Fruit fly (Drosophila melanogaster): Measurements from ENCODE around the gene Polr3C.

Polr3C gene

dm6 chr3R:12459879-12460522 is at the start of gene Polr3C, which contains the start of gene CG5961:
Polr3C (plus strand) TSS chr3R:12460414.
CG5961 (minus strand) TSS chr3R:12460294.
- TF ChIP-seq Scr (GFP tag; IDR thresholded peaks at IDR 0.05; ENCODE audit: partially characterized antibody): peak; percentile 17
- no peak for TF ChIP-seq CG14441 (GFP tag; IDR thresholded peaks at IDR 0.05)
- no peak for TF ChIP-seq fd102C (GFP tag; optimal IDR thresholded peaks at IDR 0.05)
- TF ChIP-seq CG5180 (GFP tag; optimal IDR thresholded peaks at IDR 0.05): no peak
- peak in 1 of 2 experiments; percentile 65 for TF ChIP-seq tll (GFP tag; optimal IDR thresholded peaks at IDR 0.05)
- TF ChIP-seq CG17186 (GFP tag; optimal IDR thresholded peaks at IDR 0.05): peak; percentile 26
- no peak for TF ChIP-seq inv (GFP tag; IDR thresholded peaks at IDR 0.05; ENCODE audit: partially characterized antibody)
- TF ChIP-seq CrebB (tag; optimal IDR thresholded peaks at IDR 0.05): no peak
- peak; percentile 13 for TF ChIP-seq CG30020 (tag; optimal IDR thresholded peaks at IDR 0.05)
- no peak for TF ChIP-seq CG16815 (GFP tag; optimal IDR thresholded peaks at IDR 0.05)
- TF ChIP-seq CG12659 (GFP tag; optimal IDR thresholded peaks at IDR 0.05): peak; percentile 35
- TF ChIP-seq YL-1 (GFP tag; optimal IDR thresholded peaks at IDR 0.05): peak; percentile 65
- peak; percentile 42 for TF ChIP-seq nmo (GFP tag; optimal IDR thresholded peaks at IDR 0.05)
- TF ChIP-seq CG11560 (tag; IDR thresholded peaks at IDR 0.05): peak; percentile 95
- peak; percentile 71 for TF ChIP-seq Dp (GFP tag; optimal IDR thresholded peaks at IDR 0.05)
- TF ChIP-seq pzg (GFP tag; optimal IDR thresholded peaks at IDR 0.05): peak; percentile 63
- peak; percentile 43; the same call in 1 of the 2 replicates for TF ChIP-seq unc-4 (GFP tag; IDR thresholded peaks at IDR 0.05; ENCODE audit: partially characterized antibody)
- peak in 1 of 2 experiments; percentile 38 for TF ChIP-seq insv (GFP tag; optimal IDR thresholded peaks at IDR 0.05)
- no peak for TF ChIP-seq CG15696 (tag; optimal IDR thresholded peaks at IDR 0.05)
- TF ChIP-seq CG13287 (GFP tag; IDR thresholded peaks at IDR 0.05; ENCODE audit: partially characterized antibody): peak; percentile 72
- peak; percentile 6 for TF ChIP-seq CG12391 (tag; optimal IDR thresholded peaks at IDR 0.05)
- no peak for TF ChIP-seq hkb (optimal IDR thresholded peaks at IDR 0.05)
- TF ChIP-seq hkb (GFP tag; IDR thresholded peaks at IDR 0.05): no peak
- peak; percentile 74 for TF ChIP-seq bigmax (GFP tag; optimal IDR thresholded peaks at IDR 0.05)
- TF ChIP-seq CG6791 (GFP tag; IDR thresholded peaks at IDR 0.05; ENCODE audit: partially characterized antibody): 0 out of 3 replicates have a peak, but pooled peaks have one; percentile 19
- no peak for TF ChIP-seq jigr1 (GFP tag; IDR thresholded peaks at IDR 0.05)
- no peak for TF ChIP-seq CG1529 (GFP tag; optimal IDR thresholded peaks at IDR 0.05)
- peak; percentile 61 for TF ChIP-seq trem (tag; optimal IDR thresholded peaks at IDR 0.05)
- no peak for TF ChIP-seq CG9876 (GFP tag; optimal IDR thresholded peaks at IDR 0.05)
- peak; percentile 56 for TF ChIP-seq Dref (GFP tag; IDR thresholded peaks at IDR 0.05)
- TF ChIP-seq sens (GFP tag): peak; percentile 27
- peak; percentile 62 for TF ChIP-seq CG9797 (GFP tag; optimal IDR thresholded peaks at IDR 0.05)
- 0 out of 2 replicates have a peak, but pooled peaks have one; percentile 31 for TF ChIP-seq bbx (GFP tag; IDR thresholded peaks at IDR 0.05; ENCODE audit: partially characterized antibody)
- TF ChIP-seq pros (GFP tag; optimal IDR thresholded peaks at IDR 0.05): peak; percentile 14
- no peak for TF ChIP-seq gem (tag; optimal IDR thresholded peaks at IDR 0.05)
- peak; percentile 10 for TF ChIP-seq CG4617 (GFP tag; optimal IDR thresholded peaks at IDR 0.05; ENCODE audit: borderline replicate concordance)
- peak; percentile 27 for TF ChIP-seq Fer1 (GFP tag; optimal IDR thresholded peaks at IDR 0.05)
- no peak for TF ChIP-seq disco-r (GFP tag; optimal IDR thresholded peaks at IDR 0.05)
- TF ChIP-seq Hr3 (GFP tag; optimal IDR thresholded peaks at IDR 0.05): no peak
- no peak for TF ChIP-seq org-1 (GFP tag; optimal IDR thresholded peaks at IDR 0.05)
- no peak for TF ChIP-seq Hr39 (optimal IDR thresholded peaks at IDR 0.05)
- TF ChIP-seq gfzf (GFP tag; optimal IDR thresholded peaks at IDR 0.05): peak; percentile 71
- peak; percentile 67 for TF ChIP-seq kah (GFP tag; optimal IDR thresholded peaks at IDR 0.05)
- TF ChIP-seq BEAF-32 (GFP tag; optimal IDR thresholded peaks at IDR 0.05): peak; percentile 51
- peak; percentile 80 for TF ChIP-seq psq (GFP tag; optimal IDR thresholded peaks at IDR 0.05)
- no peak for TF ChIP-seq ranshi (GFP tag; IDR thresholded peaks at IDR 0.05)
- TF ChIP-seq MESR4 (GFP tag; optimal IDR thresholded peaks at IDR 0.05): peak; percentile 71
- TF ChIP-seq Vsx1 (GFP tag; optimal IDR thresholded peaks at IDR 0.05): no peak
